Fruit fly (Drosophila melanogaster) whole organism, embryonic: ENCODE measurements around the gene Ctu2.

Experiments used
- CG10147 ChIP-seq: fragments of 200-800 bp; sonication (Bioruptor generic); optimal IDR thresholded peaks from 2 replicates; lab custom pipeline; 2019; ENCODE audit warnings: missing biosample characterization, mild to moderate bottlenecking, missing genetic modification characterization, moderate library complexity
- CG10366 ChIP-seq: fragments of 200-800 bp; sonication (Bioruptor generic); IDR thresholded peaks from 2 replicates; pipeline ENCODE4 v1.3.6; 2022; ENCODE audit warnings: missing biosample characterization, missing genetic modification characterization
- CG10543 ChIP-seq: fragments of 200-800 bp; sonication (Bioruptor generic); optimal IDR thresholded peaks from 3 replicates; lab custom pipeline; 2017; ENCODE audit warnings: missing biosample characterization, mild to moderate bottlenecking, missing genetic modification characterization, moderate library complexity
- CG10979 ChIP-seq: fragments of 200-800 bp; sonication (Bioruptor generic); optimal IDR thresholded peaks from 2 replicates; lab custom pipeline; 2018; ENCODE audit warnings: missing biosample characterization, mild to moderate bottlenecking, missing genetic modification characterization, moderate library complexity
- CG11560 ChIP-seq: fragments of 200-800 bp; sonication (Bioruptor generic); IDR thresholded peaks from 3 replicates; pipeline ENCODE4 v1.3.6; 2022; ENCODE audit warnings: missing biosample characterization, missing genetic modification characterization
- CG14050 ChIP-seq: fragments of 200-800 bp; sonication (Bioruptor generic); IDR thresholded peaks from 3 replicates; pipeline ENCODE4 v1.3.6; 2022; ENCODE audit warnings: missing biosample characterization, missing genetic modification characterization
- CG14667 ChIP-seq: fragments of 200-800 bp; sonication (Bioruptor generic); IDR thresholded peaks from 2 replicates; pipeline ENCODE4 v1.3.6; 2022; ENCODE audit warnings: missing biosample characterization, missing genetic modification characterization
- CG15011 ChIP-seq: fragments of 200-800 bp; sonication (Bioruptor generic); optimal IDR thresholded peaks from 3 replicates; lab custom pipeline; 2018; ENCODE audit warnings: missing biosample characterization, mild to moderate bottlenecking, missing genetic modification characterization
- CG16813 ChIP-seq: fragments of 200-800 bp; sonication (Bioruptor generic); IDR thresholded peaks from 3 replicates; pipeline ENCODE4 v1.3.6; 2022; ENCODE audit warnings: missing biosample characterization, missing genetic modification characterization; ENCODE audit not compliant: partially characterized antibody
- CG17359 ChIP-seq: fragments of 200-800 bp; sonication (Bioruptor generic); optimal IDR thresholded peaks from 3 replicates; lab custom pipeline; 2018; ENCODE audit warnings: missing biosample characterization, mild to moderate bottlenecking, missing genetic modification characterization, moderate library complexity
- CG17385 ChIP-seq: fragments of 200-800 bp; sonication (Bioruptor generic); optimal IDR thresholded peaks from 3 replicates; lab custom pipeline; 2018; ENCODE audit warnings: missing biosample characterization, mild to moderate bottlenecking, missing genetic modification characterization
- CG18011 ChIP-seq: fragments of 200-800 bp; sonication (Bioruptor generic); optimal IDR thresholded peaks from 2 replicates; lab custom pipeline; 2017; ENCODE audit warnings: missing biosample characterization, missing genetic modification characterization, mild to moderate bottlenecking, moderate library complexity, missing genotype
- CG30403 ChIP-seq: fragments of 200-800 bp; sonication (Bioruptor generic); optimal IDR thresholded peaks from 3 replicates; lab custom pipeline; 2016; ENCODE audit warnings: missing biosample characterization, missing genetic modification characterization
- CG31224 ChIP-seq: fragments of 200-800 bp; sonication (Bioruptor generic); IDR thresholded peaks from 2 replicates; pipeline ENCODE4 v1.3.6; 2022; ENCODE audit warnings: missing biosample characterization, missing genetic modification characterization
- CG32772 ChIP-seq: fragments of 200-800 bp; sonication (Bioruptor generic); IDR thresholded peaks from 2 replicates; pipeline ENCODE4 v1.3.6; 2022; ENCODE audit warnings: missing biosample characterization, missing genetic modification characterization
- CG3281 ChIP-seq: fragments of 200-800 bp; sonication (Bioruptor generic); optimal IDR thresholded peaks from 3 replicates; lab custom pipeline; 2017; ENCODE audit warnings: missing biosample characterization, mild to moderate bottlenecking, missing genetic modification characterization
- CG34376 ChIP-seq: fragments of 200-800 bp; sonication (Bioruptor generic); optimal IDR thresholded peaks from 2 replicates; lab custom pipeline; 2018; ENCODE audit warnings: missing biosample characterization, mild to moderate bottlenecking, missing genetic modification characterization
- CG3995 ChIP-seq: fragments of 200-800 bp; sonication (Bioruptor generic); optimal IDR thresholded peaks from 3 replicates; lab custom pipeline; 2016; ENCODE audit warnings: missing biosample characterization, missing genetic modification characterization
- CG4404 ChIP-seq: fragments of 200-800 bp; sonication (Bioruptor generic); IDR thresholded peaks from 2 replicates; pipeline ENCODE4 v1.3.6; 2022; ENCODE audit warnings: missing biosample characterization, missing genetic modification characterization
- CG4424 ChIP-seq: fragments of 200-800 bp; sonication (Bioruptor generic); optimal IDR thresholded peaks from 3 replicates; lab custom pipeline; 2016; ENCODE audit warnings: missing biosample characterization, missing genetic modification characterization
- CG6813 ChIP-seq: fragments of 200-800 bp; sonication (Bioruptor generic); optimal IDR thresholded peaks from 2 replicates; lab custom pipeline; 2017; ENCODE audit warnings: missing biosample characterization, missing genetic modification characterization, mild to moderate bottlenecking, moderate library complexity, missing genetic modification reagents
- CG7556 ChIP-seq: fragments of 200-800 bp; sonication (Bioruptor generic); optimal IDR thresholded peaks from 2 replicates; lab custom pipeline; 2017; ENCODE audit warnings: missing biosample characterization, mild to moderate bottlenecking, missing genetic modification characterization
- CG7745 ChIP-seq: fragments of 200-800 bp; sonication (Bioruptor generic); optimal IDR thresholded peaks from 2 replicates; lab custom pipeline; 2018; ENCODE audit warnings: missing biosample characterization, mild to moderate bottlenecking, missing genetic modification characterization, moderate library complexity
- CG8290 ChIP-seq, 3 experiments: fragments of 200-800 bp; sonication (Bioruptor generic); optimal IDR thresholded peaks; 2 replicates each; lab custom pipeline; 2016 to 2019; ENCODE audit warnings: missing biosample characterization in 3 of 3, missing genetic modification characterization in 3 of 3, mild to moderate bottlenecking in 2 of 3, moderate library complexity in 1 of 3
- CG8359 ChIP-seq: fragments of 200-800 bp; sonication (Bioruptor generic); optimal IDR thresholded peaks from 2 replicates; lab custom pipeline; 2017; ENCODE audit warnings: missing biosample characterization, mild to moderate bottlenecking, missing genetic modification characterization, borderline replicate concordance
- CG9797 ChIP-seq: fragments of 200-800 bp; sonication (Bioruptor generic); optimal IDR thresholded peaks from 3 replicates; lab custom pipeline; 2018; ENCODE audit warnings: missing biosample characterization, mild to moderate bottlenecking, missing genetic modification characterization
- Doc3 ChIP-seq: fragments of 200-800 bp; sonication (Bioruptor generic); IDR thresholded peaks from 3 replicates; pipeline ENCODE4 v1.3.6; 2022; ENCODE audit warnings: missing biosample characterization, missing genetic modification characterization; ENCODE audit not compliant: partially characterized antibody
- HLH3B ChIP-seq: fragments of 200-800 bp; sonication (Bioruptor generic); IDR thresholded peaks from 2 replicates; pipeline ENCODE4 v1.3.6; 2022; ENCODE audit warnings: missing biosample characterization, missing genetic modification characterization
- HLH54F ChIP-seq: fragments of 200-800 bp; sonication (Bioruptor generic); optimal IDR thresholded peaks from 3 replicates; lab custom pipeline; 2016; ENCODE audit warnings: missing biosample characterization, missing genetic modification characterization
- Max ChIP-seq: fragments of 200-800 bp; sonication (Bioruptor generic); optimal IDR thresholded peaks from 2 replicates; lab custom pipeline; 2016; ENCODE audit warnings: missing biosample characterization, mild to moderate bottlenecking, missing genetic modification characterization
- Rx ChIP-seq: fragments of 200-800 bp; sonication (Bioruptor generic); IDR thresholded peaks from 2 replicates; pipeline ENCODE4 v1.3.6; 2022; ENCODE audit warnings: missing biosample characterization, missing genetic modification characterization
- Trl ChIP-seq, 3 experiments: fragments of >200 bp in 2 of 3; fragments of 200-800 bp in 1 of 3; sonication (Bioruptor generic) in 1 of 3; optimal IDR thresholded peaks; 2 replicates in 1 of 3; 3 replicates in 2 of 3; lab custom pipeline; 2016 to 2017; ENCODE audit warnings: missing biosample characterization in 1 of 3, missing genetic modification characterization in 1 of 3
- YL-1 ChIP-seq: fragments of 200-800 bp; sonication (Bioruptor generic); optimal IDR thresholded peaks from 3 replicates; lab custom pipeline; 2017; ENCODE audit warnings: missing biosample characterization, mild to moderate bottlenecking, missing genetic modification characterization
- al ChIP-seq: fragments of 200-800 bp; sonication (Bioruptor generic); IDR thresholded peaks from 2 replicates; pipeline ENCODE4 v1.3.6; 2022; ENCODE audit warnings: missing biosample characterization, missing genetic modification characterization
- ato ChIP-seq: fragments of 200-800 bp; sonication (Bioruptor generic); IDR thresholded peaks from 2 replicates; pipeline ENCODE4 v1.3.6; 2022; ENCODE audit warnings: missing biosample characterization, missing genetic modification characterization; ENCODE audit not compliant: partially characterized antibody
- btn ChIP-seq: fragments of 200-800 bp; sonication (Bioruptor generic); optimal IDR thresholded peaks from 2 replicates; lab custom pipeline; 2016; ENCODE audit warnings: missing biosample characterization, missing genetic modification characterization
- cwo ChIP-seq: fragments of 200-800 bp; sonication (Bioruptor generic); optimal IDR thresholded peaks from 3 replicates; lab custom pipeline; 2017; ENCODE audit warnings: missing biosample characterization, missing genetic modification characterization, mild to moderate bottlenecking, moderate library complexity, missing genetic modification reagents
- dmrt11E ChIP-seq: fragments of 200-800 bp; sonication (Bioruptor generic); optimal IDR thresholded peaks from 3 replicates; lab custom pipeline; 2018; ENCODE audit warnings: missing biosample characterization, mild to moderate bottlenecking, missing genetic modification characterization, moderate library complexity
- fd3F ChIP-seq: fragments of 200-800 bp; sonication (Bioruptor generic); optimal IDR thresholded peaks from 2 replicates; lab custom pipeline; 2018; ENCODE audit warnings: missing biosample characterization, mild to moderate bottlenecking, missing genetic modification characterization, moderate library complexity
- grau ChIP-seq: fragments of 200-800 bp; optimal IDR thresholded peaks from 3 replicates; lab custom pipeline; 2019; ENCODE audit warnings: missing biosample characterization, mild to moderate bottlenecking, missing genetic modification characterization, moderate library complexity
- lmd ChIP-seq: fragments of 200-800 bp; sonication (Bioruptor generic); IDR thresholded peaks from 2 replicates; pipeline ENCODE4 v1.3.6; 2022; ENCODE audit warnings: missing biosample characterization, missing genetic modification characterization
- mld ChIP-seq: fragments of 200-800 bp; sonication (Bioruptor generic); IDR thresholded peaks from 3 replicates; pipeline ENCODE4 v1.3.6; 2022; ENCODE audit warnings: missing biosample characterization, missing genetic modification characterization; ENCODE audit not compliant: partially characterized antibody
- nerfin-1 ChIP-seq: fragments of 200-800 bp; sonication (Bioruptor generic); optimal IDR thresholded peaks from 3 replicates; lab custom pipeline; 2019; ENCODE audit warnings: missing biosample characterization, mild to moderate bottlenecking, missing genetic modification characterization, moderate library complexity
- sd ChIP-seq: fragments of 200-800 bp; sonication (Bioruptor generic); optimal IDR thresholded peaks from 3 replicates; lab custom pipeline; 2018; ENCODE audit warnings: missing biosample characterization, mild to moderate bottlenecking, missing genetic modification characterization, moderate library complexity
- sr ChIP-seq: fragments of 200-800 bp; sonication (Bioruptor generic); IDR thresholded peaks from 3 replicates; pipeline ENCODE4 v1.3.6; 2022; ENCODE audit warnings: missing biosample characterization, missing genetic modification characterization
- stwl ChIP-seq: fragments of 200-800 bp; sonication (Bioruptor generic); optimal IDR thresholded peaks from 3 replicates; lab custom pipeline; 2018; ENCODE audit warnings: missing biosample characterization, mild to moderate bottlenecking, missing genetic modification characterization, moderate library complexity

The Ctu2 gene

DNA sequence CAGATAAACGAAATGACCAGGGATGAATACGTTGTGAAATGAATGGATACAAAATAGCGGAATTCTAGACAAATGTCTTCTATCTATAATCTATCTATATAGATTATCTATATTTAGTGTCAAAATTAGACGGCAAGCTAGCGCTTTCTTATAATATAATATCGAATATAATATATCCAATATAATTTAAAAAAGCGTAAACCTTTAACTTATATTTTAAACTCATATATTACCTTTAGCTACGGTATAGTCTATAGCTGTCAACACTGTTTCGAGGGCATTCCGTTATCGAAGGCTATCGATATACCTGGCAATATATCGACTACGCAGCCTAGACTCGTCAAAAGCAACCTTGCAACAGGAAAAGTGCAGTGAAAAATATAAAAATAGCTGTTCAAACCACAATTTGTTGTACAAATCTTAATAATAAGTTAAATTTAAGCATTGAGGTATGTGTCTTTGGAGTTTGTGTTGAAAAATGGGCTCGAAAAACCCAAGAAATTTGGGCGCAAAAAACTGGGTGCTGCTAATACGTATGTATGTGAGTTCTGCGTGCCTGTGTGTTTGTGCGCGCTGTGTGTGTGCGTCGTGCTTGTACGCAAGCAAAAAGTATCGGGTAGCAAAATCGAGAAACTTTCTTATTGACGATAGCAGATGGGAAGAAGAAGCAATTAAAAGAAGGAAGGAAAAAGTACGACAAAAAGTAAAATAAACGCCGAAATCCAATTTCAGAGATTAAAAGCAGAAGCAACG, at the start of gene Ctu2, which contains the start of gene swm (continued):
- TF ChIP-seq CG6813 (GFP tag; lab: Kevin White, UChicago), result no peak
- TF ChIP-seq CG17385 (GFP tag; lab: Kevin White, UChicago), result peak; percentile 94
- peak; percentile 16 for TF ChIP-seq CG9797
- TF ChIP-seq CG30403 (GFP tag; lab: Kevin White, UChicago), result peak; percentile 78
- peak; percentile 19 for TF ChIP-seq CG34376 (GFP tag; lab: Kevin White, UChicago)
- peak; percentile 0 for TF ChIP-seq HLH54F (GFP tag; lab: Kevin White, UChicago)
- peak; percentile 53; the same call in 1 of the 2 replicates for TF ChIP-seq HLH3B
- peak; percentile 2 for TF ChIP-seq Max (GFP tag; lab: Kevin White, UChicago)
- peak; percentile 3 for TF ChIP-seq CG3995 (GFP tag; lab: Kevin White, UChicago)
- TF ChIP-seq CG32772 (GFP tag; lab: Robert Waterston, UW), result peak; percentile 35; the same call in 1 of the 2 replicates
- TF ChIP-seq Trl (optimal IDR thresholded peaks at IDR 0.05; lab: Kevin White, UChicago), result no peak
- TF ChIP-seq Trl (GFP tag; optimal IDR thresholded peaks at IDR 0.05; lab: Kevin White, UChicago), result no peak
- TF ChIP-seq CG10979 (tag; lab: Kevin White, UChicago), result peak; percentile 67
- peak; percentile 61 for TF ChIP-seq stwl (tag; lab: Kevin White, UChicago)
- peak; percentile 70 for TF ChIP-seq Doc3 (GFP tag; lab: Robert Waterston, UW)
- no peak for TF ChIP-seq mld (GFP tag; lab: Robert Waterston, UW)
- TF ChIP-seq CG16813 (GFP tag; lab: Robert Waterston, UW), result peak; percentile 78
- TF ChIP-seq nerfin-1, result peak; percentile 72
- TF ChIP-seq grau (tag; lab: Kevin White, UChicago), result peak; percentile 83
- TF ChIP-seq Rx (GFP tag; lab: Robert Waterston, UW), result peak; percentile 18; the same call in 1 of the 2 replicates
- peak; percentile 73 for TF ChIP-seq CG3281 (GFP tag; lab: Kevin White, UChicago)
- TF ChIP-seq btn, result no peak
- TF ChIP-seq CG14050 (GFP tag; lab: Robert Waterston, UW), result 0 out of 3 replicates have a peak, but pooled peaks have one; percentile 24
- peak; percentile 34 for TF ChIP-seq CG8290 (GFP tag; optimal IDR thresholded peaks at IDR 0.05; lab: Kevin White, UChicago)
- peak in 1 of 2 experiments; percentile 29 for TF ChIP-seq CG8290 (tag; optimal IDR thresholded peaks at IDR 0.05; lab: Kevin White, UChicago)
- TF ChIP-seq CG31224 (GFP tag; lab: Robert Waterston, UW), result peak; percentile 36; the same call in 1 of the 2 replicates
- TF ChIP-seq CG11560 (tag; lab: Robert Waterston, UW), result peak; percentile 47; the same call in 2 of the 3 replicates
- peak; percentile 67 for TF ChIP-seq CG4424 (GFP tag; lab: Kevin White, UChicago)
- TF ChIP-seq CG14667, result no peak
- TF ChIP-seq sr (GFP tag; lab: Robert Waterston, UW), result no peak
- TF ChIP-seq CG18011 (GFP tag; lab: Kevin White, UChicago), result peak; percentile 21
- peak; percentile 57 for TF ChIP-seq CG7556
- TF ChIP-seq lmd (GFP tag; lab: Robert Waterston, UW), result peak; percentile 51
- no peak for TF ChIP-seq CG15011 (GFP tag; lab: Kevin White, UChicago)
- no peak for TF ChIP-seq ato
- peak; percentile 25; the same call in 1 of the 2 replicates for TF ChIP-seq CG10366
- peak; percentile 43 for TF ChIP-seq cwo
- peak; percentile 89 for TF ChIP-seq sd (tag; lab: Kevin White, UChicago)
- peak; percentile 56; the same call in 1 of the 2 replicates for TF ChIP-seq al (GFP tag; lab: Robert Waterston, UW)
- no peak for TF ChIP-seq CG7745 (tag; lab: Kevin White, UChicago)
- TF ChIP-seq dmrt11E, result peak; percentile 65
- peak; percentile 84 for TF ChIP-seq CG10543 (GFP tag; lab: Kevin White, UChicago)
- TF ChIP-seq CG4404 (GFP tag; lab: Robert Waterston, UW), result peak; percentile 56
- TF ChIP-seq fd3F (GFP tag; lab: Kevin White, UChicago), result peak; percentile 72
- TF ChIP-seq CG8359, result no peak
- TF ChIP-seq YL-1 (GFP tag; lab: Kevin White, UChicago), result peak; percentile 93
- TF ChIP-seq CG17359, result peak; percentile 56
- peak; percentile 51 for TF ChIP-seq CG10147 (GFP tag; lab: Kevin White, UChicago)
